Worm (Caenorhabditis elegans): Measurements from ENCODE around the gene srd-63.

Gene srd-63

ce11 chrV:16352282-16352681, 41.3 kb downstream of the srd-63 start (continued):
- TF ChIP-seq ctbp-1 (GFP tag; IDR thresholded peaks at IDR 0.05) (0 out of 2 replicates have a peak, but pooled peaks have one; percentile 32), lin-15B (tag; optimal IDR thresholded peaks at IDR 0.05) (no peak), saeg-2 (GFP tag; IDR thresholded peaks at IDR 0.05) (no peak)

ce11 chrV:16351757-16352156, 41.9 kb downstream of the srd-63 start:
- TF ChIP-seq snpc-4 (tag; optimal IDR thresholded peaks at IDR 0.05) (peak; percentile 23), tag-97 (GFP tag; IDR thresholded peaks at IDR 0.05) (no peak), sdz-12 (GFP tag; optimal IDR thresholded peaks at IDR 0.05) (no peak), D1046.2 (GFP tag; IDR thresholded peaks at IDR 0.05) (no peak)

- TF ChIP-seq nhr-6 (tag; optimal IDR thresholded peaks at IDR 0.05) (no peak), dmd-9 (GFP tag; IDR thresholded peaks at IDR 0.05) (no peak), Y5F2A.4 (GFP tag; optimal IDR thresholded peaks at IDR 0.05) (no peak), unc-62 (GFP tag; optimal IDR thresholded peaks at IDR 0.05 in 1 of 2) (peak in 1 of 2 experiments; percentile 99), unc-62 (tag; optimal IDR thresholded peaks at IDR 0.05) (no peak), ceh-82 (tag; optimal IDR thresholded peaks at IDR 0.05) (no peak), T26A8.4 (GFP tag; IDR thresholded peaks at IDR 0.05) (0 out of 2 replicates have a peak, but pooled peaks have one; percentile 13), ceh-44 (GFP tag; IDR thresholded peaks at IDR 0.05) (no peak), unc-130 (GFP tag; optimal IDR thresholded peaks at IDR 0.05) (no peak), nhr-41 (GFP tag; IDR thresholded peaks at IDR 0.05) (no peak), madf-9 (GFP tag; conservative IDR thresholded peaks at IDR 0.05) (no peak), lsy-2 (tag; optimal IDR thresholded peaks at IDR 0.05) (peak in 1 of 2 experiments; percentile 35), saeg-2 (GFP tag; IDR thresholded peaks at IDR 0.05) (no peak), F10B5.3 (tag; optimal IDR thresholded peaks at IDR 0.05) (no peak), skn-1 (tag; optimal IDR thresholded peaks at IDR 0.05) (no peak), R02D3.7 (tag; optimal IDR thresholded peaks at IDR 0.05) (no peak), dve-1 (tag; optimal IDR thresholded peaks at IDR 0.05; ENCODE audit: insufficient read depth) (peak; percentile 62), lim-7 (GFP tag; IDR thresholded peaks at IDR 0.05) (no peak), ztf-7 (tag; optimal IDR thresholded peaks at IDR 0.05) (no peak), nhr-111 (GFP tag; optimal IDR thresholded peaks at IDR 0.05) (no peak), hlh-30 (tag; optimal IDR thresholded peaks at IDR 0.05; ENCODE audit: insufficient read depth) (peak; percentile 79), ceh-28 (tag; optimal IDR thresholded peaks at IDR 0.05) (no peak), daf-8 (GFP tag; IDR thresholded peaks at IDR 0.05) (no peak), dpl-1 (GFP tag; optimal IDR thresholded peaks at IDR 0.05) (no peak), set-16 (GFP tag; IDR thresholded peaks at IDR 0.05) (peak; percentile 50), nhr-10 (tag; optimal IDR thresholded peaks at IDR 0.05) (no peak), unc-39 (tag; optimal IDR thresholded peaks at IDR 0.05) (no peak), tra-1 (GFP tag; IDR thresholded peaks at IDR 0.05) (no peak), lin-13 (GFP tag; optimal IDR thresholded peaks at IDR 0.05) (peak; percentile 14), lir-3 (tag; optimal IDR thresholded peaks at IDR 0.05) (no peak), ctbp-1 (GFP tag; IDR thresholded peaks at IDR 0.05) (no peak), D1046.2 (GFP tag; IDR thresholded peaks at IDR 0.05) (no peak), F26F4.8 (GFP tag; conservative IDR thresholded peaks at IDR 0.05) (no peak), spr-3 (GFP tag; optimal IDR thresholded peaks at IDR 0.05) (no peak), F37D6.2 (tag; optimal IDR thresholded peaks at IDR 0.05) (no peak), nhr-102 (tag; optimal IDR thresholded peaks at IDR 0.05) (peak; percentile 5), mxl-2 (GFP tag; conservative IDR thresholded peaks at IDR 0.05) (no peak), nhr-11 (tag; optimal IDR thresholded peaks at IDR 0.05) (peak; percentile 64), egl-43 (GFP tag; IDR thresholded peaks at IDR 0.05) (no peak), zip-11 (GFP tag; IDR thresholded peaks at IDR 0.05) (no peak), T20F7.1 (GFP tag; optimal IDR thresholded peaks at IDR 0.05) (no peak), lin-1 (GFP tag; IDR thresholded peaks at IDR 0.05) (no peak), nhr-48 (tag; optimal IDR thresholded peaks at IDR 0.05) (peak; percentile 19), daf-19 (GFP tag; conservative IDR thresholded peaks at IDR 0.05) (no peak)
Observed at ce11 chrV:16350775-16351378, 42.8 kb downstream of the srd-63 start.
